Fruit fly (Drosophila melanogaster) whole organism, embryonic: ENCODE data around the gene Pfas.
A peak's percentile ranks its signal among the peaks of the same experiment; 100 is the strongest.

Experiments
- Atf3 ChIP-seq: fragments of 200-800 bp; sonication (Bioruptor generic); optimal IDR thresholded peaks from 3 replicates; lab custom pipeline; 2016; ENCODE audit warnings: missing biosample characterization, missing genetic modification characterization
- CG10654 ChIP-seq: fragments of 200-800 bp; sonication (Bioruptor generic); optimal IDR thresholded peaks from 2 replicates; lab custom pipeline; 2016; ENCODE audit warnings: missing biosample characterization, missing genetic modification characterization
- CG11093 ChIP-seq: fragments of 200-800 bp; sonication (Bioruptor generic); IDR thresholded peaks from 3 replicates; pipeline ENCODE4 v1.3.6; 2022; ENCODE audit warnings: missing biosample characterization, missing genetic modification characterization
- CG15514 ChIP-seq: fragments of 200-800 bp; sonication (Bioruptor generic); optimal IDR thresholded peaks from 3 replicates; lab custom pipeline; 2017; ENCODE audit warnings: missing biosample characterization, missing genetic modification characterization, mild to moderate bottlenecking, moderate library complexity, missing genetic modification reagents
- CG16813 ChIP-seq: fragments of 200-800 bp; sonication (Bioruptor generic); IDR thresholded peaks from 3 replicates; pipeline ENCODE4 v1.3.6; 2022; ENCODE audit warnings: missing biosample characterization, missing genetic modification characterization; ENCODE audit not compliant: partially characterized antibody
- CG30403 ChIP-seq: fragments of 200-800 bp; sonication (Bioruptor generic); optimal IDR thresholded peaks from 3 replicates; lab custom pipeline; 2016; ENCODE audit warnings: missing biosample characterization, missing genetic modification characterization
- CG31365 ChIP-seq: fragments of 200-800 bp; sonication (Bioruptor generic); optimal IDR thresholded peaks from 2 replicates; lab custom pipeline; 2018; ENCODE audit warnings: missing biosample characterization, mild to moderate bottlenecking, missing genetic modification characterization
- CG3281 ChIP-seq: fragments of 200-800 bp; sonication (Bioruptor generic); optimal IDR thresholded peaks from 3 replicates; lab custom pipeline; 2017; ENCODE audit warnings: missing biosample characterization, mild to moderate bottlenecking, missing genetic modification characterization
- CG33213 ChIP-seq: fragments of 200-800 bp; sonication (Bioruptor generic); optimal IDR thresholded peaks from 3 replicates; lab custom pipeline; 2016; ENCODE audit warnings: missing biosample characterization, missing genetic modification characterization
- CG4328 ChIP-seq: fragments of 200-800 bp; sonication (Bioruptor generic); optimal IDR thresholded peaks from 3 replicates; lab custom pipeline; 2017; ENCODE audit warnings: missing biosample characterization, missing genetic modification reagents, missing genetic modification characterization
- CG4404 ChIP-seq: fragments of 200-800 bp; sonication (Bioruptor generic); IDR thresholded peaks from 2 replicates; pipeline ENCODE4 v1.3.6; 2022; ENCODE audit warnings: missing biosample characterization, missing genetic modification characterization
- CG4424 ChIP-seq: fragments of 200-800 bp; sonication (Bioruptor generic); optimal IDR thresholded peaks from 3 replicates; lab custom pipeline; 2016; ENCODE audit warnings: missing biosample characterization, missing genetic modification characterization
- CG4707 ChIP-seq: fragments of 200-800 bp; sonication (Bioruptor generic); optimal IDR thresholded peaks from 2 replicates; lab custom pipeline; 2018; ENCODE audit warnings: missing biosample characterization, mild to moderate bottlenecking, missing genetic modification characterization, moderate library complexity
- CG6272 ChIP-seq: fragments of 200-800 bp; sonication (Bioruptor generic); IDR thresholded peaks from 2 replicates; pipeline ENCODE4 v1.3.6; 2022; ENCODE audit warnings: missing biosample characterization, missing genetic modification characterization
- CG6689 ChIP-seq: fragments of 200-800 bp; sonication (Bioruptor generic); IDR thresholded peaks from 2 replicates; pipeline ENCODE4 v1.3.6; 2022; ENCODE audit warnings: missing biosample characterization, missing genetic modification characterization
- CG9817 ChIP-seq: fragments of 200-800 bp; sonication (Bioruptor generic); optimal IDR thresholded peaks from 2 replicates; lab custom pipeline; 2018; ENCODE audit warnings: missing biosample characterization, mild to moderate bottlenecking, missing genetic modification characterization, moderate library complexity
- CHES-1-like ChIP-seq: fragments of 200-800 bp; sonication (Bioruptor generic); optimal IDR thresholded peaks from 2 replicates; lab custom pipeline; 2016; ENCODE audit warnings: missing biosample characterization, missing genetic modification characterization
- Camta ChIP-seq: fragments of 200-800 bp; sonication (Bioruptor generic); optimal IDR thresholded peaks from 2 replicates; lab custom pipeline; 2016; ENCODE audit warnings: missing biosample characterization, missing genetic modification characterization
- ERR ChIP-seq: fragments of 200-800 bp; sonication (Bioruptor generic); optimal IDR thresholded peaks from 2 replicates; lab custom pipeline; 2016; ENCODE audit warnings: missing biosample characterization, missing genetic modification characterization
- Eip74EF ChIP-seq, 2 experiments: fragments of 200-800 bp in 1 of 2; fragments of >200 bp in 1 of 2; sonication (Bioruptor generic) in 1 of 2; optimal IDR thresholded peaks; 2 replicates each; lab custom pipeline; 2017 to 2019; ENCODE audit warnings: missing biosample characterization in 2 of 2, missing genetic modification characterization in 2 of 2, mild to moderate bottlenecking in 1 of 2, moderate library complexity in 1 of 2
- Fer1 ChIP-seq: fragments of 200-800 bp; sonication (Bioruptor generic); optimal IDR thresholded peaks from 2 replicates; lab custom pipeline; 2017; ENCODE audit warnings: missing biosample characterization, mild to moderate bottlenecking, missing genetic modification characterization
- Fer2 ChIP-seq: fragments of 200-800 bp; sonication (Bioruptor generic); optimal IDR thresholded peaks from 2 replicates; lab custom pipeline; 2018; ENCODE audit warnings: missing biosample characterization, mild to moderate bottlenecking, missing genetic modification characterization, moderate library complexity
- Fer3 ChIP-seq: fragments of 200-800 bp; sonication (Bioruptor generic); optimal IDR thresholded peaks from 2 replicates; lab custom pipeline; 2018; ENCODE audit warnings: missing biosample characterization, mild to moderate bottlenecking, missing genetic modification characterization, moderate library complexity
- GATAe ChIP-seq: fragments of 200-800 bp; sonication (Bioruptor generic); conservative IDR thresholded peaks from 2 replicates; pipeline ENCODE4 v1.3.6; 2022; ENCODE audit warnings: missing biosample characterization, missing genetic modification characterization
- Hr39 ChIP-seq: fragments of >200 bp; optimal IDR thresholded peaks from 2 replicates; lab custom pipeline; 2017
- Hr51 ChIP-seq, 2 experiments: fragments of 200-800 bp; sonication (Bioruptor generic); optimal IDR thresholded peaks; 2 replicates in 1 of 2; 3 replicates in 1 of 2; lab custom pipeline; 2016 to 2018; ENCODE audit warnings: missing biosample characterization in 2 of 2, missing genetic modification characterization in 2 of 2, mild to moderate bottlenecking in 1 of 2, moderate library complexity in 1 of 2
- PHDP ChIP-seq: fragments of 200-800 bp; sonication (Bioruptor generic); optimal IDR thresholded peaks from 3 replicates; lab custom pipeline; 2018; ENCODE audit warnings: missing biosample characterization, mild to moderate bottlenecking, missing genetic modification characterization, moderate library complexity
- Ptx1 ChIP-seq: fragments of 200-800 bp; sonication (Bioruptor generic); IDR thresholded peaks from 2 replicates; pipeline ENCODE4 v1.3.6; 2022; ENCODE audit warnings: missing biosample characterization, missing genetic modification characterization
- Scr ChIP-seq: fragments of 200-800 bp; sonication (Bioruptor generic); IDR thresholded peaks from 2 replicates; pipeline ENCODE4 v1.3.6; 2022; ENCODE audit warnings: missing biosample characterization, missing genetic modification characterization; ENCODE audit not compliant: partially characterized antibody
- TFAM ChIP-seq: fragments of 200-800 bp; sonication (Bioruptor generic); optimal IDR thresholded peaks from 2 replicates; lab custom pipeline; 2017; ENCODE audit warnings: missing biosample characterization, missing genetic modification characterization, inconsistent platforms
- amos ChIP-seq: fragments of 200-800 bp; sonication (Bioruptor generic); IDR thresholded peaks from 2 replicates; pipeline ENCODE4 v1.3.6; 2022; ENCODE audit warnings: missing biosample characterization, missing genetic modification characterization; ENCODE audit not compliant: partially characterized antibody
- ase ChIP-seq: fragments of 200-800 bp; sonication (Bioruptor generic); IDR thresholded peaks from 3 replicates; pipeline ENCODE4 v1.3.6; 2022; ENCODE audit warnings: missing biosample characterization, missing genetic modification characterization
- bcd ChIP-seq: fragments of 200-800 bp; sonication (Bioruptor generic); optimal IDR thresholded peaks from 2 replicates; lab custom pipeline; 2017; ENCODE audit warnings: missing biosample characterization, mild to moderate bottlenecking, missing genetic modification characterization
- bigmax ChIP-seq: fragments of 200-800 bp; sonication (Bioruptor generic); optimal IDR thresholded peaks from 2 replicates; lab custom pipeline; 2018; ENCODE audit warnings: missing biosample characterization, mild to moderate bottlenecking, missing genetic modification characterization
- ems ChIP-seq: fragments of 200-800 bp; sonication (Bioruptor generic); optimal IDR thresholded peaks from 3 replicates; lab custom pipeline; 2016; ENCODE audit warnings: missing biosample characterization, missing genetic modification characterization
- en ChIP-seq: fragments of 200-800 bp; sonication (Bioruptor generic); optimal IDR thresholded peaks from 2 replicates; lab custom pipeline; 2016; ENCODE audit warnings: missing biosample characterization, missing genetic modification characterization
- esg ChIP-seq: fragments of 200-800 bp; sonication (Bioruptor generic); conservative IDR thresholded peaks from 2 replicates; pipeline ENCODE4 v1.3.6; 2022; ENCODE audit warnings: missing biosample characterization, missing genetic modification characterization
- fd102C ChIP-seq: fragments of 200-800 bp; sonication (Bioruptor generic); optimal IDR thresholded peaks from 2 replicates; lab custom pipeline; 2018; ENCODE audit warnings: missing biosample characterization, mild to moderate bottlenecking, missing genetic modification characterization, moderate library complexity
- gce ChIP-seq: fragments of 200-800 bp; sonication (Bioruptor generic); IDR thresholded peaks from 3 replicates; pipeline ENCODE4 v1.3.6; 2022; ENCODE audit warnings: missing biosample characterization, missing genetic modification characterization
- gsb ChIP-seq: fragments of 200-800 bp; sonication (Bioruptor generic); IDR thresholded peaks from 2 replicates; pipeline ENCODE4 v1.3.6; 2022; ENCODE audit warnings: missing biosample characterization, missing genetic modification characterization
- hbn ChIP-seq: fragments of 200-800 bp; sonication (Bioruptor generic); IDR thresholded peaks from 2 replicates; pipeline ENCODE4 v1.3.6; 2022; ENCODE audit warnings: missing biosample characterization, missing genetic modification characterization; ENCODE audit not compliant: partially characterized antibody
- kah ChIP-seq: fragments of 200-800 bp; sonication (Bioruptor generic); optimal IDR thresholded peaks from 2 replicates; lab custom pipeline; 2018; ENCODE audit warnings: missing biosample characterization, mild to moderate bottlenecking, missing genetic modification characterization
- oc ChIP-seq: fragments of 200-800 bp; sonication (Bioruptor generic); optimal IDR thresholded peaks from 2 replicates; lab custom pipeline; 2018; ENCODE audit warnings: missing biosample characterization, mild to moderate bottlenecking, missing genetic modification characterization, moderate library complexity
- odd ChIP-seq: fragments of 200-800 bp; sonication (Bioruptor generic); optimal IDR thresholded peaks from 2 replicates; lab custom pipeline; 2017; ENCODE audit warnings: missing biosample characterization, mild to moderate bottlenecking, missing genetic modification characterization
- pnt ChIP-seq: fragments of 200-800 bp; sonication (Bioruptor generic); optimal IDR thresholded peaks from 3 replicates; lab custom pipeline; 2016; ENCODE audit warnings: missing biosample characterization, missing genetic modification characterization
- shn ChIP-seq: fragments of 200-800 bp; sonication (Bioruptor generic); optimal IDR thresholded peaks from 3 replicates; lab custom pipeline; 2016; ENCODE audit warnings: missing biosample characterization, missing genetic modification characterization
- sqz ChIP-seq: fragments of 200-800 bp; sonication (Bioruptor generic); optimal IDR thresholded peaks from 3 replicates; lab custom pipeline; 2018; ENCODE audit warnings: missing biosample characterization, mild to moderate bottlenecking, missing genetic modification characterization
- toy ChIP-seq: fragments of 200-800 bp; sonication (Bioruptor generic); IDR thresholded peaks from 2 replicates; pipeline ENCODE4 v1.3.6; 2022; ENCODE audit warnings: missing biosample characterization, missing genetic modification characterization

The Pfas gene

DNA sequence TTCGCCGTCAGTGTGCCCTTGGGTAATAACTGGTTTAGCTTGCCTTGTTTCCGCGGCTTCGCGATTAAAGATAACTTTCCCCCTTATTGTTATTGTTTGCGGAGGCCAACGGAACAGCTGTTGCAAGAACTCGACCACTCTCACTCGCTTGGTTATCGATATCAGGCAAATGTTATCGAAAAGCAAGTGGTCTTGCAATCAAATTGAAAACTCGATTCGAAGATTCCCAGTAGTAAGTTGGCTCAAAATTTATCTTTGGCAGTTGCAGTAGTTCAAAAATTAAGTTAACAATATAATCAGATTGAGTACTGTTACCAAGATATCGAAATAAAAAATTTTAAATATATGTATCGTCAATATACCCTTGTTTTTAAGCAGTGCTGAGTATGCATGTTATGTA lies 20.0 kb upstream of the Pfas start, which contains the start of the genes Fbw5 and CG9147 (continued):
- TF ChIP-seq CG16813 (GFP tag; lab: Robert Waterston, UW) (peak; percentile 46; the same call in 1 of the 3 replicates), Fer1 (GFP tag; lab: Kevin White, UChicago) (peak; percentile 98), CG10654 (peak; percentile 99), ems (GFP tag; lab: Kevin White, UChicago) (peak; percentile 99), PHDP (peak; percentile 100), CG33213 (GFP tag; lab: Kevin White, UChicago) (peak; percentile 99), bigmax (GFP tag; lab: Kevin White, UChicago) (peak; percentile 81), CG11093 (GFP tag; lab: Robert Waterston, UW) (peak; percentile 99), bcd (peak; percentile 99), CG31365 (peak; percentile 92), ERR (peak; percentile 99), en (peak; percentile 99)

DNA sequence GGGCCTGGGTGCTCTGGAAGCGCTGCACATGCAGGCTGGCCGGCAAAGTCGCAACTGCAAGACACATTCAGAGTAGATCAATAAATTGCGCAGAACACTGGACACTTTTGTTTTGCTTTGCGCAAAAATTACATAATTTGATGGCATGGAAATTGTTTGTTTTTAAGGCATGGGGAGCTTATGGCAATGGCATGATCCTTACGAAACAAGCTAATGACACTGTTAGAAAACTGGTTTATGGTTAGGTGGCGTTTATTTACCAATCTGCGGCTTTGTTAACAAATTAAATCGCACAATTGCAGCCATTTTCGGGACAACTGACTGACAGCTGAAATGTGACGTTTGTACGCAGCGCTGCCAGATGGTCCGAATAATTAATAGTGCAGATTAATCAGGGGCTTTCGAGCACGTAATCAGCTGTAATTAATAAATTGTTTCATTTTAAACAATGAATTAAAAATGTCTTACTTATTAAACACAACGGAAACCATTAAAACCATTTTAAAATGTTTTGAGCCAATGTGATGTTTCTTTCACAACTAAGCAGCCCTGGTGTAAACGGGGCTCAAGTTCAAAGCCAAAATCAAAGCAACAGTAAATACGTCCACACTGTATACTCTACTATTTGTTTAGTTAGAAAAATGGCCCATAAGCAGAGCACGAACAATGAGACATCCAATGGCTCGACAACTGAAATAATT lies 16.7 kb upstream of the Pfas start, which contains the start of the genes ND-51 and CG13994:
TSS of gene ND-51 (minus strand) at position 376 of the 701 bp plus-strand sequence.
TSS of gene CG13994 (plus strand) at position 608 of the 701 bp plus-strand sequence.
- TF ChIP-seq kah (GFP tag; lab: Kevin White, UChicago) (peak; percentile 34), sqz (GFP tag; lab: Kevin White, UChicago) (no peak), pnt (peak; percentile 87), odd (GFP tag; lab: Kevin White, UChicago) (no peak), ase (GFP tag; lab: Robert Waterston, UW) (peak; percentile 80), Camta (peak; percentile 88), CG30403 (GFP tag; lab: Kevin White, UChicago) (peak; percentile 87), shn (peak; percentile 76), Atf3 (GFP tag; lab: Kevin White, UChicago) (peak; percentile 52), Hr39 (lab: Kevin White, UChicago) (no peak), toy (GFP tag; lab: Robert Waterston, UW) (peak; percentile 45; the same call in 1 of the 2 replicates), gsb (GFP tag; lab: Robert Waterston, UW) (peak; percentile 50; the same call in 1 of the 2 replicates), Fer3 (tag; lab: Kevin White, UChicago) (peak; percentile 83), esg (peak; percentile 73), fd102C (GFP tag; lab: Kevin White, UChicago) (no peak), CG6272 (peak; percentile 70), Fer2 (tag; lab: Kevin White, UChicago) (peak; percentile 82), CG6689 (GFP tag; lab: Robert Waterston, UW) (peak; percentile 80), CG4424 (GFP tag; lab: Kevin White, UChicago) (peak; percentile 71), amos (no peak), CG4328 (GFP tag; lab: Kevin White, UChicago) (peak; percentile 78), TFAM (GFP tag; lab: Kevin White, UChicago) (no peak), Ptx1 (GFP tag; lab: Robert Waterston, UW) (peak; percentile 88), gce (GFP tag; lab: Robert Waterston, UW) (peak; percentile 9; the same call in 1 of the 3 replicates), CG4707 (GFP tag; lab: Kevin White, UChicago) (no peak), Scr (GFP tag; lab: Robert Waterston, UW) (peak; percentile 44; the same call in 1 of the 2 replicates), oc (tag; lab: Kevin White, UChicago) (peak; percentile 78), CG33213 (GFP tag; lab: Kevin White, UChicago) (peak; percentile 77), Hr51 (GFP tag; optimal IDR thresholded peaks at IDR 0.05; lab: Kevin White, UChicago) (peak; percentile 85), CG15514 (GFP tag; lab: Kevin White, UChicago) (peak; percentile 84), CG3281 (GFP tag; lab: Kevin White, UChicago) (peak; percentile 80), CG4404 (GFP tag; lab: Robert Waterston, UW) (peak; percentile 61; the same call in 1 of the 2 replicates), CG9817 (tag; lab: Kevin White, UChicago) (peak; percentile 87), Eip74EF (GFP tag; optimal IDR thresholded peaks at IDR 0.05; lab: Kevin White, UChicago) (no peak), CHES-1-like (GFP tag; lab: Kevin White, UChicago) (peak; percentile 79), hbn (GFP tag; lab: Robert Waterston, UW) (no peak), GATAe (GFP tag; lab: Robert Waterston, UW) (0 out of 2 replicates have a peak, but pooled peaks have one; percentile 14)
